Fruit fly (Drosophila melanogaster): Measurements from ENCODE around the gene alphaTub85E.
A peak's percentile ranks its signal among the peaks of the same experiment; 100 is the strongest.

The alphaTub85E gene

dm6 chr3R:9767620-9768592, 34.9 kb upstream of the alphaTub85E start, which contains the start of gene Naa80 (continued):
- TF ChIP-seq wek (GFP tag; optimal IDR thresholded peaks at IDR 0.05) (no peak), CG13287 (GFP tag; IDR thresholded peaks at IDR 0.05; ENCODE audit: partially characterized antibody) (peak; percentile 54), CG7928 (GFP tag; optimal IDR thresholded peaks at IDR 0.05) (peak; percentile 7), fu2 (GFP tag; optimal IDR thresholded peaks at IDR 0.05) (peak; percentile 86), lov (optimal IDR thresholded peaks at IDR 0.05) (no peak), lov (GFP tag; IDR thresholded peaks at IDR 0.05) (peak; percentile 26; the same call in 1 of the 3 replicates), gcm (GFP tag; optimal IDR thresholded peaks at IDR 0.05) (no peak), knrl (GFP tag; IDR thresholded peaks at IDR 0.05; ENCODE audit: partially characterized antibody) (peak; percentile 52; the same call in 1 of the 3 replicates), CG14965 (GFP tag; optimal IDR thresholded peaks at IDR 0.05; ENCODE audit: borderline replicate concordance) (peak; percentile 13), Spps (tag; optimal IDR thresholded peaks at IDR 0.05) (no peak), Dfd (GFP tag; optimal IDR thresholded peaks at IDR 0.05) (no peak), corto (GFP tag; optimal IDR thresholded peaks at IDR 0.05) (no peak), CG6765 (GFP tag; optimal IDR thresholded peaks at IDR 0.05) (peak; percentile 35), CG8388 (GFP tag; optimal IDR thresholded peaks at IDR 0.05) (peak; percentile 23), Lhr (GFP tag; optimal IDR thresholded peaks at IDR 0.05) (peak; percentile 16), ash1 (GFP tag; optimal IDR thresholded peaks at IDR 0.05) (peak; percentile 25), so (GFP tag; IDR thresholded peaks at IDR 0.05) (no peak), phol (tag; optimal IDR thresholded peaks at IDR 0.05) (peak; percentile 28), crol (GFP tag; IDR thresholded peaks at IDR 0.05) (0 out of 2 replicates have a peak, but pooled peaks have one; percentile 20), Mes4 (GFP tag; optimal IDR thresholded peaks at IDR 0.05) (peak; percentile 45), lola (GFP tag; optimal IDR thresholded peaks at IDR 0.05) (no peak), CG7745 (tag; optimal IDR thresholded peaks at IDR 0.05) (no peak), sim (GFP tag; IDR thresholded peaks at IDR 0.05) (no peak), oc (tag; optimal IDR thresholded peaks at IDR 0.05) (no peak), Six4 (GFP tag; optimal IDR thresholded peaks at IDR 0.05) (peak; percentile 1), CG9215 (GFP tag; IDR thresholded peaks at IDR 0.05) (peak; percentile 30; the same call in 1 of the 2 replicates), CG14050 (GFP tag; IDR thresholded peaks at IDR 0.05) (no peak; the same call in 2 of the 3 replicates), CG4360 (GFP tag; IDR thresholded peaks at IDR 0.05) (0 out of 2 replicates have a peak, but pooled peaks have one; percentile 11), CkIIα-i1 (GFP tag; IDR thresholded peaks at IDR 0.05) (no peak), B-H2 (GFP tag; optimal IDR thresholded peaks at IDR 0.05) (peak; percentile 84), gem (tag; optimal IDR thresholded peaks at IDR 0.05) (no peak), croc (GFP tag; conservative IDR thresholded peaks at IDR 0.05) (no peak), ac (GFP tag; optimal IDR thresholded peaks at IDR 0.05) (no peak), ap (GFP tag; IDR thresholded peaks at IDR 0.05) (no peak), Xrp1 (GFP tag; IDR thresholded peaks at IDR 0.05) (peak; percentile 59; the same call in 1 of the 2 replicates), hb (GFP tag; IDR thresholded peaks at IDR 0.05; ENCODE audit: partially characterized antibody) (no peak; the same call in 2 of the 3 replicates), CG15514 (GFP tag; optimal IDR thresholded peaks at IDR 0.05) (peak; percentile 83), pros (GFP tag; optimal IDR thresholded peaks at IDR 0.05) (no peak), Sox100B (GFP tag; optimal IDR thresholded peaks at IDR 0.05) (no peak), CG14860 (GFP tag; IDR thresholded peaks at IDR 0.05; ENCODE audit: partially characterized antibody) (no peak), cas (GFP tag; IDR thresholded peaks at IDR 0.05) (peak; percentile 26; the same call in 1 of the 2 replicates), fd3F (GFP tag; optimal IDR thresholded peaks at IDR 0.05) (peak; percentile 17), zfh2 (GFP tag; optimal IDR thresholded peaks at IDR 0.05) (peak; percentile 89), pan (optimal IDR thresholded peaks at IDR 0.05) (no peak), pan (GFP tag; optimal IDR thresholded peaks at IDR 0.05 in 1 of 2, IDR thresholded peaks at IDR 0.05 in 1 of 2) (peak in 1 of 2 experiments; percentile 54), ro (GFP tag; IDR thresholded peaks at IDR 0.05) (no peak), CG17328 (GFP tag; IDR thresholded peaks at IDR 0.05) (no peak; the same call in 1 of the 2 replicates)

Measured in whole organism, embryonic.